Fruit fly (Drosophila melanogaster): ENCODE measurements around the gene CG33159.
A peak's percentile ranks its signal among the peaks of the same experiment; 100 is the strongest.

CG33159 gene

dm6 chr3L:3222643-3223389, 18.6 kb upstream of the CG33159 start, which contains the start of the genes RpL28 and eIF1 (continued):
- TF ChIP-seq Hand (GFP tag; optimal IDR thresholded peaks at IDR 0.05) = peak; percentile 81
- no peak for TF ChIP-seq h (optimal IDR thresholded peaks at IDR 0.05)
- peak; percentile 87 for TF ChIP-seq CG11085 (GFP tag; IDR thresholded peaks at IDR 0.05)
- TF ChIP-seq CG4282 (GFP tag; optimal IDR thresholded peaks at IDR 0.05) = peak; percentile 64
- TF ChIP-seq CG3163 (GFP tag; optimal IDR thresholded peaks at IDR 0.05) = peak; percentile 70
- peak; percentile 96 for TF ChIP-seq CG10543 (GFP tag; optimal IDR thresholded peaks at IDR 0.05)
- peak; percentile 86 for TF ChIP-seq Bteb2 (GFP tag; optimal IDR thresholded peaks at IDR 0.05)
- TF ChIP-seq Adf1 (GFP tag; IDR thresholded peaks at IDR 0.05) = peak; percentile 58
- TF ChIP-seq Dref (GFP tag; IDR thresholded peaks at IDR 0.05) = peak; percentile 72
- TF ChIP-seq Myb (GFP tag; optimal IDR thresholded peaks at IDR 0.05) = peak; percentile 73
- peak; percentile 93 for TF ChIP-seq Xbp1 (GFP tag; optimal IDR thresholded peaks at IDR 0.05)
- TF ChIP-seq CG16863 (GFP tag; optimal IDR thresholded peaks at IDR 0.05) = peak; percentile 83
- peak; percentile 80 for TF ChIP-seq CG5953 (GFP tag; IDR thresholded peaks at IDR 0.05)
- TF ChIP-seq ttk (GFP tag; IDR thresholded peaks at IDR 0.05) = peak; percentile 77
- TF ChIP-seq wor (GFP tag; IDR thresholded peaks at IDR 0.05) = peak; percentile 63
- peak; percentile 84 for TF ChIP-seq CG3838 (GFP tag; optimal IDR thresholded peaks at IDR 0.05)
- TF ChIP-seq corto (GFP tag; optimal IDR thresholded peaks at IDR 0.05) = peak; percentile 40
- peak; percentile 80; the same call in 2 of the 3 replicates for TF ChIP-seq Mrtf (GFP tag; IDR thresholded peaks at IDR 0.05)
- peak; percentile 88 for TF ChIP-seq CG9817 (tag; optimal IDR thresholded peaks at IDR 0.05)
- peak; percentile 67 for TF ChIP-seq CG2129 (GFP tag; IDR thresholded peaks at IDR 0.05; ENCODE audit: partially characterized antibody)
- peak; percentile 57 for TF ChIP-seq Gug (GFP tag; IDR thresholded peaks at IDR 0.05)
- peak; percentile 56 for TF ChIP-seq GATAe (GFP tag; conservative IDR thresholded peaks at IDR 0.05)
- no peak for TF ChIP-seq CG12769 (tag; optimal IDR thresholded peaks at IDR 0.05)
- TF ChIP-seq prd (optimal IDR thresholded peaks at IDR 0.05) = no peak
- peak; percentile 74 for TF ChIP-seq prd (GFP tag; IDR thresholded peaks at IDR 0.05)
- peak; percentile 91 for TF ChIP-seq tin (GFP tag; optimal IDR thresholded peaks at IDR 0.05)
- peak; percentile 91 for TF ChIP-seq CG17912 (GFP tag; optimal IDR thresholded peaks at IDR 0.05)
- peak; percentile 85 for TF ChIP-seq nerfin-1 (tag; optimal IDR thresholded peaks at IDR 0.05)
- peak; percentile 52 for TF ChIP-seq ftz-f1 (GFP tag; optimal IDR thresholded peaks at IDR 0.05)
- TF ChIP-seq E2f2 (GFP tag; IDR thresholded peaks at IDR 0.05) = peak; percentile 73
- peak; percentile 89 for TF ChIP-seq nau (GFP tag; optimal IDR thresholded peaks at IDR 0.05)
- peak; percentile 94 for TF ChIP-seq Rfx (GFP tag; IDR thresholded peaks at IDR 0.05)
- peak; percentile 88 for TF ChIP-seq CoRest (tag; optimal IDR thresholded peaks at IDR 0.05)
- TF ChIP-seq toy (GFP tag; IDR thresholded peaks at IDR 0.05) = peak; percentile 62; the same call in 1 of the 2 replicates
- TF ChIP-seq pros (GFP tag; optimal IDR thresholded peaks at IDR 0.05) = no peak
- TF ChIP-seq vfl (GFP tag; optimal IDR thresholded peaks at IDR 0.05) = peak; percentile 88
- TF ChIP-seq Bgb (GFP tag; IDR thresholded peaks at IDR 0.05; ENCODE audit: partially characterized antibody) = peak; percentile 76
- peak; percentile 96 for TF ChIP-seq CG18619 (GFP tag; optimal IDR thresholded peaks at IDR 0.05)
- peak; percentile 81 for TF ChIP-seq CG5180 (GFP tag; optimal IDR thresholded peaks at IDR 0.05)
- peak; percentile 91 for TF ChIP-seq CG17385 (GFP tag; optimal IDR thresholded peaks at IDR 0.05)
- peak; percentile 31 for TF ChIP-seq gfzf (GFP tag; optimal IDR thresholded peaks at IDR 0.05)
- peak in 1 of 2 experiments; percentile 64 for TF ChIP-seq crp (GFP tag; optimal IDR thresholded peaks at IDR 0.05)
- 0 out of 3 replicates have a peak, but pooled peaks have one; percentile 39 for TF ChIP-seq mld (GFP tag; IDR thresholded peaks at IDR 0.05; ENCODE audit: partially characterized antibody)
- peak; percentile 84 for TF ChIP-seq CG7786 (GFP tag; optimal IDR thresholded peaks at IDR 0.05)
- TF ChIP-seq ham (GFP tag; IDR thresholded peaks at IDR 0.05) = peak; percentile 52; the same call in 1 of the 2 replicates
- peak; percentile 99 for TF ChIP-seq phol (tag; optimal IDR thresholded peaks at IDR 0.05)
- peak; percentile 83 to 94 for TF ChIP-seq dpn (GFP tag; optimal IDR thresholded peaks at IDR 0.05)
- peak; percentile 83; the same call in 2 of the 3 replicates for TF ChIP-seq CG6175 (GFP tag; IDR thresholded peaks at IDR 0.05)
- no peak for TF ChIP-seq Lim3 (GFP tag; IDR thresholded peaks at IDR 0.05)
